Worm (Caenorhabditis elegans) whole organism, L4 larva: Measurements from ENCODE around the gene Y49F6B.9.
A peak's percentile ranks its signal among the peaks of the same experiment; 100 is the strongest.
"Not testable (repeated sequence)": the region's sequence is repeated elsewhere in the genome, so short reads cannot be mapped to it uniquely, and the experiment has no call there.

Experiments used
- F26F4.8 ChIP-seq: fragments of 200-800 bp; sonication (Bioruptor generic); conservative IDR thresholded peaks from 2 replicates; pipeline ENCODE4 v1.3.6; 2022; ENCODE audit warnings: missing genetic modification characterization, missing compliant biosample characterization
- R02D3.7 ChIP-seq: fragments of 150-350 bp; sonication (generic microtip); optimal IDR thresholded peaks from 3 replicates; lab custom pipeline; 2014; ENCODE audit warnings: missing biosample characterization, missing genetic modification characterization
- Y48G9A.11 ChIP-seq: fragments of 200-800 bp; sonication (Bioruptor generic); IDR thresholded peaks from 2 replicates; pipeline ENCODE4 v1.3.6; 2022; ENCODE audit warnings: missing genetic modification reagents, missing genetic modification characterization, missing compliant biosample characterization
- Y5F2A.4 ChIP-seq: fragments of 200-800 bp; sonication (Bioruptor generic); optimal IDR thresholded peaks from 2 replicates; lab custom pipeline; 2018; ENCODE audit warnings: mild to moderate bottlenecking, missing genetic modification characterization, missing compliant biosample characterization
- aha-1 ChIP-seq: fragments of 150-350 bp; peaks from one replicate; lab custom pipeline; 2014; ENCODE audit warnings: missing biosample characterization, missing genetic modification characterization
- ceh-28 ChIP-seq: fragments of 150-350 bp; optimal IDR thresholded peaks from 2 replicates; lab custom pipeline; 2014; ENCODE audit warnings: missing biosample characterization, missing genetic modification reagents, missing genetic modification characterization
- ceh-32 ChIP-seq: sonication (generic microtip); optimal IDR thresholded peaks from 2 replicates; lab custom pipeline; 2016; ENCODE audit warnings: mild to moderate bottlenecking, missing genetic modification characterization, missing compliant biosample characterization; ENCODE audit not compliant: poor library complexity
- ceh-62 ChIP-seq: sonication (generic microtip); optimal IDR thresholded peaks from 2 replicates; lab custom pipeline; 2017; ENCODE audit warnings: missing biosample characterization, missing genetic modification characterization
- ctbp-1 ChIP-seq: fragments of 200-800 bp; sonication (Bioruptor generic); IDR thresholded peaks from 2 replicates; pipeline ENCODE4 v1.3.6; 2022; ENCODE audit warnings: missing genetic modification reagents, missing genetic modification characterization, missing compliant biosample characterization
- daf-12 ChIP-seq: fragments of 150-350 bp; optimal IDR thresholded peaks from 2 replicates; lab custom pipeline; 2014; ENCODE audit warnings: missing biosample characterization, missing genetic modification reagents, missing genetic modification characterization
- daf-19 ChIP-seq: fragments of 200-800 bp; sonication (Bioruptor generic); conservative IDR thresholded peaks from 2 replicates; pipeline ENCODE4 v1.3.6; 2022; ENCODE audit warnings: missing genetic modification characterization, missing compliant biosample characterization
- dmd-6 ChIP-seq: fragments of 200-800 bp; sonication (Bioruptor generic); IDR thresholded peaks from 2 replicates; pipeline ENCODE4 v1.3.6; 2022; ENCODE audit warnings: missing genetic modification reagents, missing genetic modification characterization, missing compliant biosample characterization
- duxl-1 ChIP-seq: sonication (generic microtip); optimal IDR thresholded peaks from 2 replicates; lab custom pipeline; 2016; ENCODE audit warnings: mild to moderate bottlenecking, missing genetic modification characterization, moderate library complexity, missing compliant biosample characterization; ENCODE audit not compliant: poor library complexity
- egl-27 ChIP-seq: sonication (generic microtip); optimal IDR thresholded peaks from 3 replicates; lab custom pipeline; 2017; ENCODE audit warnings: missing biosample characterization, missing genetic modification reagents, missing genetic modification characterization
- egl-43 ChIP-seq: fragments of 200-800 bp; sonication (Bioruptor generic); IDR thresholded peaks from 2 replicates; pipeline ENCODE4 v1.3.6; 2022; ENCODE audit warnings: missing genetic modification reagents, missing genetic modification characterization, missing compliant biosample characterization
- fkh-10 ChIP-seq: fragments of 150-350 bp; optimal IDR thresholded peaks from 2 replicates; lab custom pipeline; 2014; ENCODE audit warnings: missing biosample characterization, missing genetic modification reagents, missing genetic modification characterization
- hif-1 ChIP-seq, 2 experiments: sonication (generic microtip); optimal IDR thresholded peaks; 2 replicates each; lab custom pipeline; 2016 to 2017; ENCODE audit warnings: missing compliant biosample characterization in 2 of 2, missing genetic modification characterization in 2 of 2, missing genetic modification reagents in 2 of 2, missing genotype in 2 of 2, mild to moderate bottlenecking in 1 of 2
- hlh-11 ChIP-seq: fragments of 200-800 bp; sonication (Bioruptor generic); optimal IDR thresholded peaks from 2 replicates; lab custom pipeline; 2018; ENCODE audit warnings: mild to moderate bottlenecking, missing genetic modification characterization, missing compliant biosample characterization
- hmg-1.1 ChIP-seq: fragments of 200-800 bp; sonication (Bioruptor generic); IDR thresholded peaks from 2 replicates; pipeline ENCODE4 v1.3.6; 2022; ENCODE audit warnings: missing genetic modification reagents, missing genetic modification characterization, missing compliant biosample characterization
- jun-1 ChIP-seq: fragments of 150-350 bp; optimal IDR thresholded peaks from 2 replicates; lab custom pipeline; 2014; ENCODE audit warnings: missing biosample characterization, missing genetic modification reagents, missing genetic modification characterization
- lin-1 ChIP-seq: fragments of 200-800 bp; sonication (Bioruptor generic); IDR thresholded peaks from 2 replicates; pipeline ENCODE4 v1.3.6; 2022; ENCODE audit warnings: missing genetic modification reagents, missing genetic modification characterization, missing compliant biosample characterization
- lin-29 ChIP-seq: fragments of 200-800 bp; sonication (Bioruptor generic); IDR thresholded peaks from 2 replicates; pipeline ENCODE4 v1.3.6; 2022; ENCODE audit warnings: missing genetic modification reagents, missing genetic modification characterization, missing compliant biosample characterization
- mdl-1 ChIP-seq, 2 experiments: fragments of 150-350 bp in 1 of 2; sonication (generic microtip) in 1 of 2; optimal IDR thresholded peaks; 2 replicates each; lab custom pipeline; 2014 to 2017; ENCODE audit warnings: missing biosample characterization in 2 of 2, missing genetic modification characterization in 2 of 2
- mes-2 ChIP-seq: sonication (generic microtip); optimal IDR thresholded peaks from 2 replicates; lab custom pipeline; 2016; ENCODE audit warnings: missing genotype, mild to moderate bottlenecking, missing genetic modification characterization, missing compliant biosample characterization; ENCODE audit not compliant: poor library complexity, severe bottlenecking
- nhr-11 ChIP-seq: fragments of 150-350 bp; optimal IDR thresholded peaks from 2 replicates; lab custom pipeline; 2014; ENCODE audit warnings: missing biosample characterization, missing genetic modification characterization
- nhr-42 ChIP-seq: fragments of 200-800 bp; sonication (Bioruptor generic); IDR thresholded peaks from 2 replicates; pipeline ENCODE4 v1.3.6; 2022; ENCODE audit warnings: missing genetic modification characterization, missing compliant biosample characterization
- pqm-1 ChIP-seq: sonication (generic microtip); optimal IDR thresholded peaks from 2 replicates; lab custom pipeline; 2017; ENCODE audit warnings: missing biosample characterization, missing genetic modification characterization
- rbr-2 ChIP-seq: sonication (generic microtip); optimal IDR thresholded peaks from 2 replicates; lab custom pipeline; 2016; ENCODE audit warnings: missing genotype, missing genetic modification characterization, missing compliant biosample characterization
- snpc-1.2 ChIP-seq: fragments of 200-800 bp; sonication (Bioruptor generic); IDR thresholded peaks from 2 replicates; pipeline ENCODE4 v1.3.6; 2022; ENCODE audit warnings: missing genetic modification reagents, missing genetic modification characterization, missing compliant biosample characterization
- snpc-4 ChIP-seq: fragments of 150-350 bp; optimal IDR thresholded peaks from 2 replicates; lab custom pipeline; 2014; ENCODE audit warnings: missing biosample characterization, missing genetic modification characterization
- spr-1 ChIP-seq: sonication (generic microtip); optimal IDR thresholded peaks from 2 replicates; lab custom pipeline; 2016; ENCODE audit warnings: mild to moderate bottlenecking, missing genetic modification characterization, missing compliant biosample characterization
- tag-97 ChIP-seq: fragments of 200-800 bp; sonication (Bioruptor generic); IDR thresholded peaks from 2 replicates; pipeline ENCODE4 v1.3.6; 2022; ENCODE audit warnings: missing genetic modification characterization, missing compliant biosample characterization
- unc-39 ChIP-seq: sonication (generic microtip); optimal IDR thresholded peaks from 2 replicates; lab custom pipeline; 2017; ENCODE audit warnings: missing biosample characterization, missing genetic modification characterization
- unc-62 ChIP-seq, 3 experiments: fragments of 150-350 bp in 1 of 3; sonication (generic microtip); optimal IDR thresholded peaks in 2 of 3; peaks in 1 of 3; 1 replicate in 1 of 3; 2 replicates in 2 of 3; lab custom pipeline; 2014 to 2017; ENCODE audit warnings: missing biosample characterization in 3 of 3, missing genetic modification characterization in 3 of 3, missing genetic modification reagents in 3 of 3, missing genotype in 1 of 3
- vab-7 ChIP-seq: fragments of 200-800 bp; sonication (Bioruptor generic); IDR thresholded peaks from 2 replicates; pipeline ENCODE4 v1.3.6; 2022; ENCODE audit warnings: missing genetic modification reagents, missing genetic modification characterization, missing compliant biosample characterization
- zip-11 ChIP-seq: fragments of 200-800 bp; sonication (Bioruptor generic); IDR thresholded peaks from 2 replicates; pipeline ENCODE4 v1.3.6; 2022; ENCODE audit warnings: missing genetic modification characterization, missing compliant biosample characterization
- zip-2 ChIP-seq: fragments of 150-350 bp; optimal IDR thresholded peaks from 2 replicates; lab custom pipeline; 2014; ENCODE audit warnings: missing biosample characterization, missing genetic modification characterization

Gene Y49F6B.9

ce11 chrII:3471603-3472002, 27.6 kb downstream of the Y49F6B.9 start, which contains the start of gene Y49F6B.13:
Y49F6B.13 (minus strand) TSS chrII:3471703.
- peak; percentile 17 for TF ChIP-seq aha-1 (tag; lab: Kevin White, UChicago)
- TF ChIP-seq mdl-1 (tag; optimal IDR thresholded peaks at IDR 0.05; lab: Kevin White, UChicago) = no peak
- TF ChIP-seq daf-12 (tag; lab: Kevin White, UChicago) = no peak
- TF ChIP-seq unc-39 (tag; lab: Kevin White, UChicago) = no peak
- no peak for TF ChIP-seq tag-97

ce11 chrII:3470549-3470948, 28.6 kb downstream of the Y49F6B.9 start, which contains the start of gene Y49F6B.20:
Y49F6B.20 (minus strand) TSS chrII:3470649.
- TF ChIP-seq dmd-6 (no peak), nhr-42 (GFP tag; lab: Robert Waterston, UW) (no peak), hif-1 (tag; optimal IDR thresholded peaks at IDR 0.05; lab: Kevin White, UChicago) (no peak), vab-7 (GFP tag; lab: Robert Waterston, UW) (no peak), ceh-62 (tag; lab: Kevin White, UChicago) (no peak), duxl-1 (tag; lab: Kevin White, UChicago) (no peak), zip-11 (GFP tag; lab: Robert Waterston, UW) (no peak), rbr-2 (tag; lab: Kevin White, UChicago) (no peak), spr-1 (tag; lab: Kevin White, UChicago) (no peak), egl-27 (tag; lab: Kevin White, UChicago) (no peak), ctbp-1 (no peak), mes-2 (tag; lab: Kevin White, UChicago) (no peak), unc-62 (GFP tag; optimal IDR thresholded peaks at IDR 0.05 in 1 of 2; lab: Kevin White, UChicago) (no peak), unc-62 (tag; optimal IDR thresholded peaks at IDR 0.05; lab: Kevin White, UChicago) (no peak), egl-43 (GFP tag; lab: Robert Waterston, UW) (no peak), jun-1 (no peak), zip-2 (tag; lab: Kevin White, UChicago) (no peak), snpc-1.2 (GFP tag; lab: Robert Waterston, UW) (no peak), mdl-1 (tag; optimal IDR thresholded peaks at IDR 0.05; lab: Kevin White, UChicago) (no peak), hlh-11 (tag; lab: Kevin White, UChicago) (no peak), lin-1 (GFP tag; lab: Robert Waterston, UW) (no peak)

ce11 chrII:3464580-3464979, 34.6 kb downstream of the Y49F6B.9 start, which contains the start of gene C16C8.10:
C16C8.10 (minus strand) TSS chrII:3464680.
- peak in 1 of 2 experiments; percentile 23 for TF ChIP-seq unc-62 (GFP tag; optimal IDR thresholded peaks at IDR 0.05 in 1 of 2; lab: Kevin White, UChicago)
- TF ChIP-seq unc-62 (tag; optimal IDR thresholded peaks at IDR 0.05; lab: Kevin White, UChicago) = not testable (repeated sequence)
- TF ChIP-seq, all 104 proteins: peak for 1; not testable (repeated sequence) for 103

- TF ChIP-seq Y5F2A.4 (GFP tag; lab: Kevin White, UChicago) = no peak
- TF ChIP-seq snpc-1.2 (GFP tag; lab: Robert Waterston, UW) = no peak
- no peak for TF ChIP-seq F26F4.8 (GFP tag; lab: Robert Waterston, UW)
- no peak for TF ChIP-seq R02D3.7 (tag; lab: Kevin White, UChicago)
- no peak for TF ChIP-seq Y48G9A.11
- TF ChIP-seq ceh-62 (tag; lab: Kevin White, UChicago) = no peak
- no peak for TF ChIP-seq ceh-28 (tag; lab: Kevin White, UChicago)
- no peak for TF ChIP-seq lin-29 (GFP tag; lab: Robert Waterston, UW)
- no peak for TF ChIP-seq pqm-1
- no peak for TF ChIP-seq nhr-11 (tag; lab: Kevin White, UChicago)
- no peak for TF ChIP-seq hmg-1.1 (GFP tag; lab: Robert Waterston, UW)
- TF ChIP-seq snpc-4 (tag; lab: Kevin White, UChicago) = no peak
- TF ChIP-seq daf-19 (GFP tag; lab: Robert Waterston, UW) = no peak
- TF ChIP-seq ceh-32 = no peak
- no peak for TF ChIP-seq fkh-10 (GFP tag; lab: Kevin White, UChicago)
- TF ChIP-seq lin-1 (GFP tag; lab: Robert Waterston, UW) = no peak
- TF ChIP-seq, all 104 proteins: peak for 0
These were observed 36.1 kb downstream of the Y49F6B.9 start, which contains the start of gene C16C8.9 for ce11 chrII:3463097-3463496. C16C8.9 (minus strand) TSS chrII:3463197.
